Worm (Caenorhabditis elegans): ENCODE measurements around the gene Y82E9BL.19.

The Y82E9BL.19 gene

DNA sequence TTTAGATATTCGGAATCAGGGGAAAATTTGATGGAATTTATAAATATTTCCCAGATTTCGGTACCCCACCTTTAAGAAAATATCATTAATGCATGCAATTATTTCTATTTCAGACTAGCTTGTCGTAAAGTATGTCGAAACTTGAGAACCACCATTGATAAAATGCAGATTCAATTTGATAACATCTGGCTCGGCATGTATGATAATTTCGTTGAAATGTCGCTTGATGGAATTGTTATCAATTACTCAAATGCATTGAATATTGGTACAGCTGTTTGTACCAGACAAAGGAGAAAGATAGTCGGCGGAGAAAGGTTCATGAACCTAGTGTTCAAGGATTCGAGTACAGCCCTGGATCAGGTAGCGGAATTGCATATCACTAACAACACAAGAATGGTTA lies at the start of gene Y82E9BL.19:
TSS of gene Y82E9BL.19 (plus strand) at position 123 of the 400 bp plus-strand sequence.
- TF ChIP-seq lin-13 (GFP tag; optimal IDR thresholded peaks at IDR 0.05) (no peak), elt-2 (tag; optimal IDR thresholded peaks at IDR 0.05) (peak; percentile 23)

DNA sequence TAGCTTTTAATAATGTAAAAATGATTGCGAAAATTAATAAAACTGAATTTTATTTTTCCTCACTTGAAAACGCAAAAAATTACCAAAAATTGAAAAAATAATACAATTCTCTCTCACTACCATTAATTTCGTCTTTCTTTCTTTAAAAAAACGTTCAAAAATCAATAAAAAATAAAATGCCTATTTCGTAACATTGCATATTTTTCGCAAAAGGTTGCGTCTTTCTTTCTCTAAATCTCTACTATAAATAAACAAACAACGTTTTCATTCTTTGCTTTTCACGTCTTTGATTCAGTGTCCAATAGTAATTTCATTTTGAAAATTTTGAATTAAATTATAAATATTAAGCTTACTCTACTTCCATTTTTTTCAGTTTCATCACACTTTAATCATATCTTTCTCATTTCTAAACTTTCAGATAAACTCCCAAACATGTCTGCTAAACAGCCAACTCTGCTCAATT lies 47.2 kb upstream of the Y82E9BL.19 start, which contains the start of gene fbxa-37:
TSS of gene fbxa-37 (plus strand) at position 413 of the 463 bp plus-strand sequence.
- peak; percentile 18 for TF ChIP-seq nhr-47 (tag; optimal IDR thresholded peaks at IDR 0.05)
- peak; percentile 2 for TF ChIP-seq elt-2 (tag; optimal IDR thresholded peaks at IDR 0.05)
- TF ChIP-seq skn-1 (tag; optimal IDR thresholded peaks at IDR 0.05), result peak; percentile 61
- peak; percentile 22 to 36 for TF ChIP-seq efl-1 (optimal IDR thresholded peaks at IDR 0.05)
- TF ChIP-seq efl-1 (GFP tag; optimal IDR thresholded peaks at IDR 0.05 in 1 of 2), result peak; percentile 18 to 80
- TF ChIP-seq hpl-2 (GFP tag; optimal IDR thresholded peaks at IDR 0.05), result no peak
- TF ChIP-seq nhr-71 (tag; optimal IDR thresholded peaks at IDR 0.05), result peak; percentile 42
- TF ChIP-seq zip-4 (GFP tag; optimal IDR thresholded peaks at IDR 0.05), result peak; percentile 92
- peak; percentile 25 for TF ChIP-seq swsn-7 (tag; optimal IDR thresholded peaks at IDR 0.05)
- TF ChIP-seq ceh-88 (GFP tag; IDR thresholded peaks at IDR 0.05), result no peak
- peak; percentile 67 for TF ChIP-seq nhr-237 (tag; optimal IDR thresholded peaks at IDR 0.05)
- TF ChIP-seq lin-35 (GFP tag; optimal IDR thresholded peaks at IDR 0.05), result peak in 1 of 2 experiments; percentile 25
- peak; percentile 37 to 59 for TF ChIP-seq lsy-2 (tag; optimal IDR thresholded peaks at IDR 0.05)
- TF ChIP-seq ceh-82 (tag; optimal IDR thresholded peaks at IDR 0.05), result peak in 2 of 3 experiments; percentile 32 to 34
- TF ChIP-seq lin-15B (tag; optimal IDR thresholded peaks at IDR 0.05), result no peak
- TF ChIP-seq unc-62 (GFP tag; optimal IDR thresholded peaks at IDR 0.05), result no peak
- peak; percentile 61 for TF ChIP-seq lin-14 (GFP tag; optimal IDR thresholded peaks at IDR 0.05)

DNA sequence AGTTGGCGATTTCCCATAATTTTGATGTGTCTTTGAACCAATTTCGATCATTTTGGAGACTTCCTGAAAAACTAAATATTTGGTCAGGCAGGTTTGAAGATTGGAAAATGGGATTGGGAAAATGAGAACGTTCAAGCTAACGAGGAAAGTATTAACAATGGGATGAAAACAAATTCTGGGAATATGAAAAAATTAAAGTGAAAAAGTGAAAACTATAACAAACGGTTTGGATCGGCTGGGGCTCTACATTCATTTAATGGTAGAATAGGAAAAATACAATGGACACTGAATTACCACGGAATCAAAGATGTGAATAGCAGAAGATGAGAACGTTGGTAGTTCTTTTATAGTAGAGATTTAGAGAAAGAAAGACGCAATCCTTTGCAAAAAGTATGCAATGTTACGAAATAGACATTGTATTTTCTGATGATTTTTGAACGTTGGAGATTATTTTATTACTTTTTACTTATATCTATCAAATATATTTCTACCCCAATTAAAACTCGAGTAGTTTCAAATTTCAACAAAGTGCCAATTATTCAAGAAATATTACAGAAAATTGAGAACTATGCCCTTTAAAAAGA lies 43.3 kb upstream of the Y82E9BL.19 start, which contains the start of gene fbxa-50:
TSS of gene fbxa-50 (minus strand) at position 51 of the 584 bp plus-strand sequence.
- TF ChIP-seq skn-1 (tag; optimal IDR thresholded peaks at IDR 0.05) (peak; percentile 21), fkh-10 (GFP tag; optimal IDR thresholded peaks at IDR 0.05) (no peak)

DNA sequence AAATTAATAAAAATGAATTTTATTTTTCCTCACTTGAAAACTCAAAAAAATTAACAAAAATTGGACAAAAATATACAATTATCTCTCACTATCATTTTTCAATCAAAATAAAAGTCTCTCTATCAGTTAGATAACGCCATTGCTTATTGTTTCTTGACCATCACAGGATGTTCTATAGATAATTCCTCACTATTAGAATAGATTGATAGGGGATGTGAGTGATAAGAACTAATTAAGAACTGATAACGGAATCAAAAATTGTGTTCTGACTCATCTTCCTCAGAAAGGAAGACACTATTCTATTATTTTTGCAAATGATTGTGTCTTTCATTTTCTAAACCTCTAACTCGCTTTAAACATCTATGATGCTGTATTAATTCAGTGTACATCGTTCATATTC lies 42.7 kb upstream of the Y82E9BL.19 start:
- peak; percentile 75 for TF ChIP-seq jun-1 (tag; optimal IDR thresholded peaks at IDR 0.05)
- TF ChIP-seq ceh-63 (GFP tag; optimal IDR thresholded peaks at IDR 0.05), result no peak
- TF ChIP-seq fkh-4 (tag; optimal IDR thresholded peaks at IDR 0.05; ENCODE audit: borderline replicate concordance), result no peak
- TF ChIP-seq pqm-1 (tag; optimal IDR thresholded peaks at IDR 0.05), result peak; percentile 35
- TF ChIP-seq elt-2 (tag; optimal IDR thresholded peaks at IDR 0.05), result peak; percentile 87

DNA sequence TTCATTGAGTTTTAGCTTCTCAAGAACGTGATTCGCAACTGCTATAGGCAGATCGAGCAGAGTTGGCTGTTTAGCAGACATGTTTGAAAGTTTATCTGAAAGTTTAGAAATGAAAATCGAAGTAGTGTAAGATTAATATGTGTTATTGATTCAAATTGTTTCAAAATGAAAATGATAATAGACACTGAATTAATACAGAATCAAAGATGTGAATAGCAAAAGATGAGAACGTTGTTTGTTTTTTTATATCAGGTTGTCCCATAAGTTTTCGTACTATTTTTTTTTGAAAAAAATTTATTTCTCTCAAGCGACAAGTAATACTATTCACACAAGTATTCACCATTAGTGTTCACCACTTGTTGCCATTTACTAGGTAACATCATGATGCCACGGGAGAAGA lies 38.7 kb upstream of the Y82E9BL.19 start, which contains the start of gene fbxa-36:
TSS of gene fbxa-36 (minus strand) at position 101 of the 400 bp plus-strand sequence.
- TF ChIP-seq lin-14 (GFP tag; optimal IDR thresholded peaks at IDR 0.05) (no peak), ztf-4 (tag; optimal IDR thresholded peaks at IDR 0.05) (no peak), tbx-2 (tag; optimal IDR thresholded peaks at IDR 0.05) (no peak), ets-5 (GFP tag; IDR thresholded peaks at IDR 0.05) (no peak), unc-62 (GFP tag; optimal IDR thresholded peaks at IDR 0.05) (no peak), efl-1 (optimal IDR thresholded peaks at IDR 0.05) (no peak), efl-1 (GFP tag; optimal IDR thresholded peaks at IDR 0.05 in 1 of 2) (no peak), nhr-237 (tag; optimal IDR thresholded peaks at IDR 0.05) (no peak)

DNA sequence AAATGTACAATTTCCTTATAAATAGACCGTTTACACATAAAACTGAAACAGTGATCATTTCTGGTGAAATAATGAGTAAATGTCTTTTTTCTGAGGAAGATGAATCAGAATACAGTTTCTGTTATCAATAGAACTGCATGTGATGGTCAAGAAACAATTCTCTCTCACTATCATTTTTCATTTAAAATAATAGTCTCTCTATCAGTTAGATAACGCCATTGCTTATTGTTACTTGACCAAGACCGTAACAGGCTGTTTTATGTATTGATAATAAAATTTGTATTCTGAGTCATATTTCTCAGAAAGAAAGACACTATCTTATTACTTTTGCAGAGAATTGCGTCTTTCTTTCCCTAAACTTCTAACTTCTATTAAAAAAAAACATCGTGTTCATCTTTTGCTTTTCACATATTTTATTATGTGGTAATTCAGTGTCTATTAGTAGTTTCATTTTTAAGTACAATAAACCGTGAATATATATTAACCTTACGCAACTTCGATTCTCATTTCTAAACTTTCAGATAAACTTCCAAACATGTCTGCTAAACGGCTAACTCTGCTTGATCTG lies 36.6 kb upstream of the Y82E9BL.19 start, which contains the start of gene fbxa-35:
TSS of gene fbxa-35 (plus strand) at position 518 of the 568 bp plus-strand sequence.
- TF ChIP-seq elt-2 (tag; optimal IDR thresholded peaks at IDR 0.05) (peak; percentile 82), nhr-85 (tag) (no peak), dpl-1 (GFP tag; optimal IDR thresholded peaks at IDR 0.05) (no peak), jun-1 (tag; optimal IDR thresholded peaks at IDR 0.05) (no peak), pqm-1 (tag; optimal IDR thresholded peaks at IDR 0.05) (no peak), elt-3 (tag; optimal IDR thresholded peaks at IDR 0.05) (peak in 2 of 6 experiments; percentile 13), efl-1 (optimal IDR thresholded peaks at IDR 0.05) (no peak), efl-1 (GFP tag; optimal IDR thresholded peaks at IDR 0.05 in 1 of 2) (peak in 1 of 2 experiments; percentile 19)
